Worm (Caenorhabditis elegans) whole organism, L4 larva: ENCODE measurements around the gene F44F4.10.

Experiments
- ama-1 ChIP-seq: fragments of 150-350 bp; optimal IDR thresholded peaks from 2 replicates; lab custom pipeline; 2014; ENCODE audit warnings: inconsistent platforms, mixed read lengths
- ceh-28 ChIP-seq: fragments of 150-350 bp; optimal IDR thresholded peaks from 2 replicates; lab custom pipeline; 2014; ENCODE audit warnings: missing biosample characterization, missing genetic modification reagents, missing genetic modification characterization
- gei-8 ChIP-seq: fragments of 200-800 bp; sonication (Bioruptor generic); optimal IDR thresholded peaks from 2 replicates; lab custom pipeline; 2018; ENCODE audit warnings: mild to moderate bottlenecking, missing genetic modification characterization, missing compliant biosample characterization
- hif-1 ChIP-seq, 2 experiments: sonication (generic microtip); optimal IDR thresholded peaks; 2 replicates each; lab custom pipeline; 2016 to 2017; ENCODE audit warnings: missing compliant biosample characterization in 2 of 2, missing genetic modification characterization in 2 of 2, missing genetic modification reagents in 2 of 2, missing genotype in 2 of 2, mild to moderate bottlenecking in 1 of 2
- lin-39 ChIP-seq: fragments of 150-350 bp; optimal IDR thresholded peaks from 2 replicates; lab custom pipeline; 2014; ENCODE audit warnings: missing biosample characterization, missing genetic modification reagents, missing genetic modification characterization
- nhr-11 ChIP-seq: fragments of 150-350 bp; optimal IDR thresholded peaks from 2 replicates; lab custom pipeline; 2014; ENCODE audit warnings: missing biosample characterization, missing genetic modification characterization
- set-16 ChIP-seq: fragments of 200-800 bp; sonication (Bioruptor generic); IDR thresholded peaks from 2 replicates; pipeline ENCODE4 v1.3.6; 2022; ENCODE audit warnings: missing genetic modification reagents, missing genetic modification characterization, missing compliant biosample characterization
- ztf-11 ChIP-seq: fragments of 150-350 bp; optimal IDR thresholded peaks from 2 replicates; lab custom pipeline; 2014; ENCODE audit warnings: missing biosample characterization, missing genetic modification characterization

ce11 chrII:10949383-10949782, 32.3 kb upstream of the F44F4.10 start:
- TF ChIP-seq hif-1 (tag; optimal IDR thresholded peaks at IDR 0.05; lab: Kevin White, UChicago): no peak
- no peak for TF ChIP-seq gei-8 (GFP tag; lab: Kevin White, UChicago)
- no peak for TF ChIP-seq lin-39 (tag; lab: Kevin White, UChicago)
- no peak for TF ChIP-seq nhr-11 (tag; lab: Kevin White, UChicago)
- TF ChIP-seq ceh-28 (tag; lab: Kevin White, UChicago): no peak
- TF ChIP-seq ama-1 (lab: Kevin White, UChicago): no peak
- TF ChIP-seq ztf-11 (tag; lab: Kevin White, UChicago): no peak
- TF ChIP-seq set-16 (GFP tag; lab: Robert Waterston, UW): no peak
